Worm (Caenorhabditis elegans) whole organism, young adult: Measurements from ENCODE around the gene fbxa-152.
A peak's percentile ranks its signal among the peaks of the same experiment; 100 is the strongest.

ENCODE experiments used
- F23B12.7 ChIP-seq: sonication (generic microtip); optimal IDR thresholded peaks from 2 replicates; lab custom pipeline; 2017; ENCODE audit warnings: missing genetic modification characterization, mild to moderate bottlenecking, missing compliant biosample characterization, antibody characterized with exemption, moderate library complexity; ENCODE audit not compliant: insufficient read depth
- F33H1.4 ChIP-seq: fragments of 200-800 bp; sonication (Bioruptor generic); IDR thresholded peaks from 2 replicates; pipeline ENCODE4 v1.3.6; 2022; ENCODE audit warnings: missing genetic modification reagents, missing genetic modification characterization, missing compliant biosample characterization
- F49E8.2 ChIP-seq: sonication (generic microtip); optimal IDR thresholded peaks from 3 replicates; lab custom pipeline; 2017; ENCODE audit warnings: missing genetic modification characterization, mild to moderate bottlenecking, missing compliant biosample characterization, antibody characterized with exemption, moderate library complexity; ENCODE audit not compliant: insufficient read depth
- F57A8.1 ChIP-seq: fragments of 200-800 bp; sonication (Bioruptor generic); optimal IDR thresholded peaks from 2 replicates; lab custom pipeline; 2018; ENCODE audit warnings: mild to moderate bottlenecking, missing genetic modification characterization, moderate library complexity, missing compliant biosample characterization
- Y67H2A.10 ChIP-seq: fragments of 200-800 bp; sonication (Bioruptor generic); conservative IDR thresholded peaks from 2 replicates; pipeline ENCODE4 v1.3.6; 2022; ENCODE audit warnings: missing genetic modification reagents, missing genetic modification characterization, missing compliant biosample characterization
- Y79H2A.3 ChIP-seq: fragments of 200-800 bp; sonication (Bioruptor generic); conservative IDR thresholded peaks from 2 replicates; pipeline ENCODE4 v1.3.6; 2022; ENCODE audit warnings: missing genetic modification reagents, missing genetic modification characterization, missing compliant biosample characterization
- Y95B8A.8 ChIP-seq: fragments of 200-800 bp; sonication (Bioruptor generic); IDR thresholded peaks from 2 replicates; pipeline ENCODE4 v1.3.6; 2022; ENCODE audit warnings: missing genetic modification reagents, missing genetic modification characterization, missing compliant biosample characterization
- atf-7 ChIP-seq: sonication (generic microtip); optimal IDR thresholded peaks from 2 replicates; lab custom pipeline; 2017; ENCODE audit warnings: mild to moderate bottlenecking, missing genetic modification characterization, missing compliant biosample characterization
- athp-1 ChIP-seq: sonication (generic microtip); optimal IDR thresholded peaks from 2 replicates; lab custom pipeline; 2017; ENCODE audit warnings: mild to moderate bottlenecking, missing genetic modification characterization, missing compliant biosample characterization
- attf-3 ChIP-seq: fragments of 200-800 bp; sonication (Bioruptor generic); conservative IDR thresholded peaks from 2 replicates; pipeline ENCODE4 v1.3.6; 2022; ENCODE audit warnings: missing genetic modification reagents, missing genetic modification characterization, missing compliant biosample characterization
- attf-5 ChIP-seq: fragments of 200-800 bp; sonication (Bioruptor generic); optimal IDR thresholded peaks from 2 replicates; lab custom pipeline; 2018; ENCODE audit warnings: mild to moderate bottlenecking, missing genetic modification characterization, missing compliant biosample characterization
- bed-2 ChIP-seq: fragments of 200-800 bp; sonication (Bioruptor generic); IDR thresholded peaks from 2 replicates; pipeline ENCODE4 v1.3.6; 2022; ENCODE audit warnings: missing genetic modification reagents, missing genetic modification characterization, missing compliant biosample characterization
- ceh-58 ChIP-seq: fragments of 200-800 bp; sonication (Bioruptor generic); IDR thresholded peaks from 2 replicates; pipeline ENCODE4 v1.3.6; 2022; ENCODE audit warnings: missing genetic modification characterization, missing compliant biosample characterization
- ceh-91 ChIP-seq: fragments of 200-800 bp; sonication (Bioruptor generic); IDR thresholded peaks from 2 replicates; pipeline ENCODE4 v1.3.6; 2022; ENCODE audit warnings: missing genetic modification reagents, missing genetic modification characterization, missing compliant biosample characterization
- chd-7 ChIP-seq: sonication (generic microtip); optimal IDR thresholded peaks from 2 replicates; lab custom pipeline; 2016; ENCODE audit warnings: mild to moderate bottlenecking, missing genetic modification characterization, moderate library complexity, missing compliant biosample characterization
- efl-1 ChIP-seq: fragments of 150-350 bp; optimal IDR thresholded peaks from 2 replicates; lab custom pipeline; 2014; ENCODE audit warnings: missing biosample characterization, missing genetic modification reagents, missing genetic modification characterization
- egl-44 ChIP-seq: fragments of 200-800 bp; sonication (Bioruptor generic); IDR thresholded peaks from 2 replicates; pipeline ENCODE4 v1.3.6; 2022; ENCODE audit warnings: missing genetic modification reagents, missing genetic modification characterization, missing compliant biosample characterization
- ekl-4 ChIP-seq: fragments of 200-800 bp; sonication (Bioruptor generic); IDR thresholded peaks from 2 replicates; pipeline ENCODE4 v1.3.6; 2022; ENCODE audit warnings: missing genetic modification reagents, missing genetic modification characterization, missing compliant biosample characterization
- him-1 ChIP-seq: sonication (generic microtip); optimal IDR thresholded peaks from 2 replicates; lab custom pipeline; 2016; ENCODE audit warnings: missing genotype, missing genetic modification reagents, missing genetic modification characterization, missing compliant biosample characterization
- hlh-26 ChIP-seq: fragments of 200-800 bp; sonication (Bioruptor generic); conservative IDR thresholded peaks from 2 replicates; pipeline ENCODE4 v1.3.6; 2022; ENCODE audit warnings: missing genetic modification reagents, missing genetic modification characterization, missing compliant biosample characterization
- lag-1 ChIP-seq: fragments of 200-800 bp; sonication (Bioruptor generic); IDR thresholded peaks from 2 replicates; pipeline ENCODE4 v1.3.6; 2022; ENCODE audit warnings: missing genetic modification reagents, missing genetic modification characterization, missing compliant biosample characterization
- let-526 ChIP-seq: fragments of 200-800 bp; sonication (Bioruptor generic); IDR thresholded peaks from 2 replicates; pipeline ENCODE4 v1.3.6; 2022; ENCODE audit warnings: missing genetic modification reagents, missing genetic modification characterization, missing compliant biosample characterization
- let-607 ChIP-seq, 2 experiments: fragments of 200-800 bp in 1 of 2; sonication (Bioruptor generic) in 1 of 2; sonication (generic microtip) in 1 of 2; optimal IDR thresholded peaks; 2 replicates each; lab custom pipeline; 2016 to 2018; ENCODE audit warnings: mild to moderate bottlenecking in 2 of 2, missing compliant biosample characterization in 2 of 2, missing genetic modification characterization in 2 of 2, moderate library complexity in 2 of 2, missing genotype in 1 of 2
- lin-26 ChIP-seq: fragments of 200-800 bp; sonication (Bioruptor generic); IDR thresholded peaks from 2 replicates; pipeline ENCODE4 v1.3.6; 2022; ENCODE audit warnings: missing genetic modification reagents, missing genetic modification characterization, missing compliant biosample characterization
- madf-10 ChIP-seq: sonication (generic microtip); optimal IDR thresholded peaks from 2 replicates; lab custom pipeline; 2016; ENCODE audit warnings: mild to moderate bottlenecking, missing genetic modification characterization, missing compliant biosample characterization
- madf-3 ChIP-seq: fragments of 200-800 bp; sonication (Bioruptor generic); IDR thresholded peaks from 2 replicates; pipeline ENCODE4 v1.3.6; 2022; ENCODE audit warnings: missing genetic modification reagents, missing genetic modification characterization, missing compliant biosample characterization
- madf-8 ChIP-seq: fragments of 200-800 bp; sonication (Bioruptor generic); conservative IDR thresholded peaks from 2 replicates; pipeline ENCODE4 v1.3.6; 2022; ENCODE audit warnings: missing genetic modification reagents, missing genetic modification characterization, missing compliant biosample characterization
- mcd-1 ChIP-seq: fragments of 200-800 bp; sonication (Bioruptor generic); IDR thresholded peaks from 2 replicates; pipeline ENCODE4 v1.3.6; 2022; ENCODE audit warnings: missing genetic modification reagents, missing genetic modification characterization, missing compliant biosample characterization
- mxl-1 ChIP-seq: sonication (generic microtip); optimal IDR thresholded peaks from 2 replicates; lab custom pipeline; 2016; ENCODE audit warnings: missing genetic modification characterization, missing compliant biosample characterization
- nfya-1 ChIP-seq: sonication (generic microtip); optimal IDR thresholded peaks from 2 replicates; lab custom pipeline; 2017; ENCODE audit warnings: antibody characterized with exemption, missing compliant biosample characterization, missing genetic modification characterization, borderline replicate concordance; ENCODE audit not compliant: insufficient read depth
- nfya-2 ChIP-seq: fragments of 200-800 bp; sonication (Bioruptor generic); IDR thresholded peaks from 2 replicates; pipeline ENCODE4 v1.3.6; 2022; ENCODE audit warnings: missing genetic modification reagents, missing genetic modification characterization, missing compliant biosample characterization
- nfyb-1 ChIP-seq: fragments of 200-800 bp; sonication (Bioruptor generic); IDR thresholded peaks from 2 replicates; pipeline ENCODE4 v1.3.6; 2022; ENCODE audit warnings: missing genetic modification reagents, missing genetic modification characterization, missing compliant biosample characterization
- nhr-179 ChIP-seq: sonication (generic microtip); optimal IDR thresholded peaks from 2 replicates; lab custom pipeline; 2016; ENCODE audit warnings: mild to moderate bottlenecking, missing genetic modification characterization, missing compliant biosample characterization
- nhr-80 ChIP-seq: sonication (generic microtip); optimal IDR thresholded peaks from 2 replicates; lab custom pipeline; 2016; ENCODE audit warnings: missing genetic modification characterization, missing compliant biosample characterization
- nhr-90 ChIP-seq: sonication (generic microtip); optimal IDR thresholded peaks from 2 replicates; lab custom pipeline; 2016; ENCODE audit warnings: missing genotype, mild to moderate bottlenecking, missing genetic modification characterization, missing compliant biosample characterization
- pbrm-1 ChIP-seq: fragments of 200-800 bp; sonication (Bioruptor generic); IDR thresholded peaks from 2 replicates; pipeline ENCODE4 v1.3.6; 2022; ENCODE audit warnings: missing genetic modification reagents, missing genetic modification characterization, missing compliant biosample characterization
- rcor-1 ChIP-seq: fragments of 200-800 bp; sonication (Bioruptor generic); IDR thresholded peaks from 2 replicates; pipeline ENCODE4 v1.3.6; 2022; ENCODE audit warnings: missing genetic modification reagents, missing genetic modification characterization, missing compliant biosample characterization
- rpc-1 ChIP-seq, 2 experiments: fragments of 150-350 bp in 1 of 2; sonication (generic microtip) in 1 of 2; optimal IDR thresholded peaks; 2 replicates each; lab custom pipeline; 2014 to 2018; ENCODE audit warnings: missing biosample characterization in 1 of 2, missing genetic modification characterization in 1 of 2, missing genetic modification reagents in 1 of 2, missing genotype in 1 of 2
- sea-2 ChIP-seq: fragments of 200-800 bp; sonication (Bioruptor generic); IDR thresholded peaks from 2 replicates; pipeline ENCODE4 v1.3.6; 2022; ENCODE audit warnings: missing genetic modification characterization, missing compliant biosample characterization
- snpc-1.3 ChIP-seq: sonication (generic microtip); optimal IDR thresholded peaks from 2 replicates; lab custom pipeline; 2017; ENCODE audit warnings: missing genetic modification characterization, mild to moderate bottlenecking, missing compliant biosample characterization, antibody characterized with exemption, moderate library complexity, missing genotype, missing genetic modification reagents; ENCODE audit not compliant: insufficient read depth
- snpc-4 ChIP-seq, 5 experiments: fragments of 150-350 bp in 1 of 5; sonication (generic microtip) in 4 of 5; optimal IDR thresholded peaks; 2 replicates each; lab custom pipeline; 2014 to 2018; ENCODE audit warnings: missing genetic modification characterization in 5 of 5, missing biosample characterization in 3 of 5, antibody characterized with exemption in 2 of 5, mild to moderate bottlenecking in 2 of 5, missing compliant biosample characterization in 2 of 5, missing genotype in 2 of 5, moderate library complexity in 2 of 5, missing genetic modification reagents in 1 of 5
- somi-1 ChIP-seq: fragments of 200-800 bp; sonication (Bioruptor generic); optimal IDR thresholded peaks from 2 replicates; lab custom pipeline; 2018; ENCODE audit warnings: mild to moderate bottlenecking, missing genetic modification characterization, missing compliant biosample characterization
- tlf-1 ChIP-seq: fragments of 200-800 bp; sonication (Bioruptor generic); optimal IDR thresholded peaks from 2 replicates; lab custom pipeline; 2018; ENCODE audit warnings: mild to moderate bottlenecking, missing genetic modification characterization, missing compliant biosample characterization
- unc-62 ChIP-seq: fragments of 150-350 bp; optimal IDR thresholded peaks from 2 replicates; lab custom pipeline; 2014; ENCODE audit warnings: missing biosample characterization, missing genetic modification reagents, missing genetic modification characterization
- zfh-2 ChIP-seq: fragments of 200-800 bp; sonication (Bioruptor generic); conservative IDR thresholded peaks from 2 replicates; pipeline ENCODE4 v1.3.6; 2022; ENCODE audit warnings: missing genetic modification reagents, missing genetic modification characterization, missing compliant biosample characterization
- zim-3 ChIP-seq: sonication (generic microtip); optimal IDR thresholded peaks from 2 replicates; lab custom pipeline; 2017; ENCODE audit warnings: mild to moderate bottlenecking, missing genetic modification characterization, moderate library complexity, missing compliant biosample characterization

Gene fbxa-152

ce11 chrV:15551642-15552041 lies 50.5 kb downstream of the fbxa-152 start (continued):
- TF ChIP-seq snpc-4 (GFP tag; optimal IDR thresholded peaks at IDR 0.05; lab: Kevin White, UChicago): peak; percentile 47
- TF ChIP-seq snpc-4 (tag; optimal IDR thresholded peaks at IDR 0.05; lab: Kevin White, UChicago): peak in 3 of 4 experiments; percentile 33 to 68 (median 43)
- no peak for TF ChIP-seq hlh-26
- TF ChIP-seq ceh-58 (GFP tag; lab: Robert Waterston, UW): no peak
- TF ChIP-seq madf-3 (GFP tag; lab: Robert Waterston, UW): no peak
- peak; percentile 91 for TF ChIP-seq lin-26 (GFP tag; lab: Robert Waterston, UW)
- peak; percentile 62 for TF ChIP-seq madf-10 (tag; lab: Kevin White, UChicago)
- TF ChIP-seq let-526 (GFP tag; lab: Robert Waterston, UW): 0 out of 2 replicates have a peak, but pooled peaks have one; percentile 15
- TF ChIP-seq bed-2 (GFP tag; lab: Robert Waterston, UW): no peak
- TF ChIP-seq ekl-4 (GFP tag; lab: Robert Waterston, UW): no peak
- TF ChIP-seq Y95B8A.8 (GFP tag; lab: Robert Waterston, UW): no peak
- TF ChIP-seq nhr-80 (tag; lab: Kevin White, UChicago): peak; percentile 9
- no peak for TF ChIP-seq madf-8 (GFP tag; lab: Robert Waterston, UW)
- peak; percentile 80 for TF ChIP-seq rpc-1 (optimal IDR thresholded peaks at IDR 0.05; lab: Kevin White, UChicago)
- TF ChIP-seq rpc-1 (tag; optimal IDR thresholded peaks at IDR 0.05; lab: Kevin White, UChicago): peak; percentile 85
- no peak for TF ChIP-seq Y79H2A.3 (GFP tag; lab: Robert Waterston, UW)
- TF ChIP-seq chd-7 (tag; lab: Kevin White, UChicago): peak; percentile 60
- TF ChIP-seq attf-5: peak; percentile 51
- TF ChIP-seq tlf-1 (GFP tag; lab: Kevin White, UChicago): no peak
- TF ChIP-seq mxl-1: peak; percentile 33
- TF ChIP-seq snpc-1.3 (tag; lab: Kevin White, UChicago): peak; percentile 67
- peak; percentile 24 for TF ChIP-seq atf-7
- peak; percentile 72 for TF ChIP-seq zim-3 (tag; lab: Kevin White, UChicago)
- TF ChIP-seq sea-2: no peak
- no peak for TF ChIP-seq let-607 (tag; optimal IDR thresholded peaks at IDR 0.05; lab: Kevin White, UChicago)
- TF ChIP-seq F33H1.4: peak; percentile 30; the same call in 1 of the 2 replicates
- TF ChIP-seq F49E8.2 (tag; lab: Kevin White, UChicago): peak; percentile 19
- peak; percentile 88 for TF ChIP-seq nfyb-1 (GFP tag; lab: Robert Waterston, UW)
- TF ChIP-seq nhr-90 (tag; lab: Kevin White, UChicago): peak; percentile 49
- TF ChIP-seq efl-1 (GFP tag; lab: Kevin White, UChicago): no peak
- peak; percentile 71 for TF ChIP-seq him-1 (tag; lab: Kevin White, UChicago)
- TF ChIP-seq lag-1 (GFP tag; lab: Robert Waterston, UW): no peak
- no peak for TF ChIP-seq Y67H2A.10 (GFP tag; lab: Robert Waterston, UW)
- no peak; the same call in 1 of the 2 replicates for TF ChIP-seq ceh-91 (GFP tag; lab: Robert Waterston, UW)
- TF ChIP-seq rcor-1 (GFP tag; lab: Robert Waterston, UW): 0 out of 2 replicates have a peak, but pooled peaks have one; percentile 43
- no peak for TF ChIP-seq unc-62
- peak; percentile 58 for TF ChIP-seq F23B12.7
- TF ChIP-seq mcd-1 (GFP tag; lab: Robert Waterston, UW): peak; percentile 63
- no peak for TF ChIP-seq F57A8.1
- TF ChIP-seq nfya-1 (tag; lab: Kevin White, UChicago): no peak
- no peak for TF ChIP-seq nfya-2 (GFP tag; lab: Robert Waterston, UW)
- TF ChIP-seq zfh-2 (GFP tag; lab: Robert Waterston, UW): peak; percentile 25; the same call in 1 of the 2 replicates
- peak; percentile 44 for TF ChIP-seq nhr-179 (tag; lab: Kevin White, UChicago)
- TF ChIP-seq athp-1 (tag; lab: Kevin White, UChicago): peak; percentile 27
- TF ChIP-seq somi-1 (GFP tag; lab: Kevin White, UChicago): no peak
- peak; percentile 75; the same call in 1 of the 2 replicates for TF ChIP-seq egl-44 (GFP tag; lab: Robert Waterston, UW)
- peak; percentile 62 for TF ChIP-seq pbrm-1
- peak; percentile 63 for TF ChIP-seq attf-3 (GFP tag; lab: Robert Waterston, UW)
